Fruit fly (Drosophila melanogaster): ENCODE measurements around the gene CG12003.

Gene CG12003

dm6 chr3L:1533699-1534431 is 31.3 kb upstream of the CG12003 start, which contains the start of gene Iml1 (continued):
- TF ChIP-seq CG11398 (GFP tag; optimal IDR thresholded peaks at IDR 0.05): no peak
- TF ChIP-seq CG9437 (GFP tag; optimal IDR thresholded peaks at IDR 0.05): peak; percentile 83
- TF ChIP-seq Stat92E (GFP tag; optimal IDR thresholded peaks at IDR 0.05): no peak
- no peak for TF ChIP-seq sug (tag; optimal IDR thresholded peaks at IDR 0.05)
- no peak for TF ChIP-seq tio (GFP tag; optimal IDR thresholded peaks at IDR 0.05)
- no peak for TF ChIP-seq dan (GFP tag; IDR thresholded peaks at IDR 0.05)
- no peak for TF ChIP-seq nerfin-2 (GFP tag; IDR thresholded peaks at IDR 0.05; ENCODE audit: partially characterized antibody)
- no peak for TF ChIP-seq onecut (GFP tag; IDR thresholded peaks at IDR 0.05)
- TF ChIP-seq Elba2 (GFP tag; optimal IDR thresholded peaks at IDR 0.05): no peak
- no peak for TF ChIP-seq Fer3 (tag; optimal IDR thresholded peaks at IDR 0.05)
- TF ChIP-seq CG10147 (GFP tag; optimal IDR thresholded peaks at IDR 0.05): no peak
- no peak for TF ChIP-seq lola (GFP tag; optimal IDR thresholded peaks at IDR 0.05)
- no peak for TF ChIP-seq CG3163 (GFP tag; optimal IDR thresholded peaks at IDR 0.05)
- TF ChIP-seq CG17385 (GFP tag; optimal IDR thresholded peaks at IDR 0.05): no peak
- TF ChIP-seq CG16813 (GFP tag; IDR thresholded peaks at IDR 0.05; ENCODE audit: partially characterized antibody): no peak; the same call in 2 of the 3 replicates
- TF ChIP-seq zen2 (GFP tag; IDR thresholded peaks at IDR 0.05; ENCODE audit: partially characterized antibody): no peak
- TF ChIP-seq CG17829 (tag; optimal IDR thresholded peaks at IDR 0.05): peak; percentile 58
- peak; percentile 10 for TF ChIP-seq Chrac-16 (GFP tag; optimal IDR thresholded peaks at IDR 0.05)
- TF ChIP-seq corto (GFP tag; optimal IDR thresholded peaks at IDR 0.05): no peak
- no peak for TF ChIP-seq run (tag; optimal IDR thresholded peaks at IDR 0.05)
- TF ChIP-seq Optix (GFP tag; IDR thresholded peaks at IDR 0.05): no peak
- no peak for TF ChIP-seq wor (GFP tag; IDR thresholded peaks at IDR 0.05)
- peak; percentile 8 for TF ChIP-seq CG9817 (tag; optimal IDR thresholded peaks at IDR 0.05)
- TF ChIP-seq cato (GFP tag; optimal IDR thresholded peaks at IDR 0.05; ENCODE audit: borderline replicate concordance): no peak
- TF ChIP-seq CG9727 (GFP tag; optimal IDR thresholded peaks at IDR 0.05): peak; percentile 7
- no peak for TF ChIP-seq hbn (GFP tag; IDR thresholded peaks at IDR 0.05; ENCODE audit: partially characterized antibody)
- no peak for TF ChIP-seq unpg (GFP tag; optimal IDR thresholded peaks at IDR 0.05)
- TF ChIP-seq fd64A (GFP tag; optimal IDR thresholded peaks at IDR 0.05): no peak
- no peak for TF ChIP-seq bcd (GFP tag; optimal IDR thresholded peaks at IDR 0.05)
- no peak for TF ChIP-seq CG2712 (tag; optimal IDR thresholded peaks at IDR 0.05)
- TF ChIP-seq tin (GFP tag; optimal IDR thresholded peaks at IDR 0.05): peak; percentile 28
- no peak for TF ChIP-seq eyg (GFP tag; optimal IDR thresholded peaks at IDR 0.05)
- TF ChIP-seq CG1602 (GFP tag; optimal IDR thresholded peaks at IDR 0.05): peak; percentile 12
- TF ChIP-seq ash1 (GFP tag; optimal IDR thresholded peaks at IDR 0.05): no peak
- TF ChIP-seq CG7745 (tag; optimal IDR thresholded peaks at IDR 0.05): peak; percentile 60
- 0 out of 2 replicates have a peak, but pooled peaks have one; percentile 20 for TF ChIP-seq E2f1 (GFP tag; IDR thresholded peaks at IDR 0.05)
- no peak for TF ChIP-seq Tbp (GFP tag; optimal IDR thresholded peaks at IDR 0.05)
- peak; percentile 100 for TF ChIP-seq Meics (GFP tag; optimal IDR thresholded peaks at IDR 0.05)
- no peak for TF ChIP-seq Dad (GFP tag; optimal IDR thresholded peaks at IDR 0.05)
- no peak for TF ChIP-seq bab2 (GFP tag; optimal IDR thresholded peaks at IDR 0.05)
- no peak for TF ChIP-seq emc (GFP tag; optimal IDR thresholded peaks at IDR 0.05)
- peak; percentile 49 for TF ChIP-seq CG32772 (GFP tag; IDR thresholded peaks at IDR 0.05)
- no peak for TF ChIP-seq CG34376 (GFP tag; optimal IDR thresholded peaks at IDR 0.05)
- peak; percentile 75 for TF ChIP-seq Ptx1 (GFP tag; IDR thresholded peaks at IDR 0.05)
- TF ChIP-seq pzg (GFP tag; optimal IDR thresholded peaks at IDR 0.05): peak; percentile 23
- TF ChIP-seq CG30020 (tag; optimal IDR thresholded peaks at IDR 0.05): no peak
- no peak for TF ChIP-seq Hr39 (optimal IDR thresholded peaks at IDR 0.05)
- TF ChIP-seq pita (GFP tag; optimal IDR thresholded peaks at IDR 0.05): no peak
- peak; percentile 53; the same call in 1 of the 3 replicates for TF ChIP-seq CG34422 (GFP tag; IDR thresholded peaks at IDR 0.05)
- TF ChIP-seq CG2199 (GFP tag; IDR thresholded peaks at IDR 0.05): no peak

All from whole organism, embryonic.